Fruit fly (Drosophila melanogaster): ENCODE results near the gene Uqcc1.

The Uqcc1 gene

dm6 chr3L:6942831-6943114 lies 15.1 kb downstream of the Uqcc1 start, which contains the start of gene tow (continued):
- TF ChIP-seq Scr (GFP tag; IDR thresholded peaks at IDR 0.05; ENCODE audit: partially characterized antibody) (no peak), ci (GFP tag; IDR thresholded peaks at IDR 0.05) (peak; percentile 41; the same call in 1 of the 3 replicates), dmrt11E (tag; optimal IDR thresholded peaks at IDR 0.05) (no peak), CrebB (tag; optimal IDR thresholded peaks at IDR 0.05) (no peak), GATAe (GFP tag; conservative IDR thresholded peaks at IDR 0.05) (no peak)

- TF ChIP-seq Chrac-16 (GFP tag; optimal IDR thresholded peaks at IDR 0.05) (no peak), CTCF (GFP tag; optimal IDR thresholded peaks at IDR 0.05) (peak; percentile 92), CG11456 (GFP tag; IDR thresholded peaks at IDR 0.05) (0 out of 3 replicates have a peak, but pooled peaks have one; percentile 26), stwl (tag; optimal IDR thresholded peaks at IDR 0.05) (peak; percentile 33), CG34224 (GFP tag; IDR thresholded peaks at IDR 0.05; ENCODE audit: partially characterized antibody) (peak; percentile 60), sr (GFP tag; IDR thresholded peaks at IDR 0.05) (peak; percentile 45; the same call in 1 of the 3 replicates), Doc3 (GFP tag; IDR thresholded peaks at IDR 0.05; ENCODE audit: partially characterized antibody) (peak; percentile 34; the same call in 2 of the 3 replicates), Bgb (GFP tag; IDR thresholded peaks at IDR 0.05; ENCODE audit: partially characterized antibody) (peak; percentile 44; the same call in 1 of the 2 replicates), cg (GFP tag; optimal IDR thresholded peaks at IDR 0.05) (peak; percentile 13), Gug (GFP tag; IDR thresholded peaks at IDR 0.05) (no peak), Med (GFP tag) (peak; percentile 51), Sry-δ (GFP tag; optimal IDR thresholded peaks at IDR 0.05) (peak; percentile 7), CG6791 (GFP tag; IDR thresholded peaks at IDR 0.05; ENCODE audit: partially characterized antibody) (0 out of 3 replicates have a peak, but pooled peaks have one; percentile 14), hbn (GFP tag; IDR thresholded peaks at IDR 0.05; ENCODE audit: partially characterized antibody) (peak; percentile 37; the same call in 1 of the 2 replicates), CG8478 (optimal IDR thresholded peaks at IDR 0.05) (peak; percentile 1), tna (GFP tag; IDR thresholded peaks at IDR 0.05; ENCODE audit: partially characterized antibody) (0 out of 2 replicates have a peak, but pooled peaks have one; percentile 43), HLH4C (GFP tag; IDR thresholded peaks at IDR 0.05; ENCODE audit: partially characterized antibody) (peak; percentile 66), zfh1 (GFP tag; IDR thresholded peaks at IDR 0.05) (0 out of 3 replicates have a peak, but pooled peaks have one; percentile 13), ato (GFP tag; IDR thresholded peaks at IDR 0.05; ENCODE audit: partially characterized antibody) (peak; percentile 26; the same call in 1 of the 2 replicates), seq (GFP tag; IDR thresholded peaks at IDR 0.05) (peak; percentile 68; the same call in 1 of the 2 replicates), sd (tag; optimal IDR thresholded peaks at IDR 0.05) (peak; percentile 75), dpn (GFP tag; optimal IDR thresholded peaks at IDR 0.05) (no peak), Scr (GFP tag; IDR thresholded peaks at IDR 0.05; ENCODE audit: partially characterized antibody) (peak; percentile 33), amos (GFP tag; IDR thresholded peaks at IDR 0.05; ENCODE audit: partially characterized antibody) (peak; percentile 47; the same call in 1 of the 2 replicates), Trl (optimal IDR thresholded peaks at IDR 0.05) (no peak), Trl (GFP tag; optimal IDR thresholded peaks at IDR 0.05) (peak; percentile 16), Taf1 (GFP tag; IDR thresholded peaks at IDR 0.05) (no peak), CG13287 (GFP tag; IDR thresholded peaks at IDR 0.05; ENCODE audit: partially characterized antibody) (peak; percentile 77), CG11695 (GFP tag; IDR thresholded peaks at IDR 0.05) (no peak), unc-4 (GFP tag; IDR thresholded peaks at IDR 0.05; ENCODE audit: partially characterized antibody) (peak; percentile 57), Deaf1 (tag; optimal IDR thresholded peaks at IDR 0.05) (peak; percentile 20), pzg (GFP tag; optimal IDR thresholded peaks at IDR 0.05) (peak; percentile 21), vnd (GFP tag; IDR thresholded peaks at IDR 0.05; ENCODE audit: partially characterized antibody) (peak; percentile 46; the same call in 1 of the 3 replicates), Opbp (GFP tag; IDR thresholded peaks at IDR 0.05; ENCODE audit: partially characterized antibody) (peak; percentile 43; the same call in 2 of the 3 replicates), chn (GFP tag; optimal IDR thresholded peaks at IDR 0.05) (no peak), ftz-f1 (GFP tag; optimal IDR thresholded peaks at IDR 0.05) (peak; percentile 21), dysf (GFP tag; IDR thresholded peaks at IDR 0.05) (no peak), Lhr (GFP tag; optimal IDR thresholded peaks at IDR 0.05) (peak; percentile 6), CG17359 (tag; optimal IDR thresholded peaks at IDR 0.05) (no peak), MBD-R2 (GFP tag; IDR thresholded peaks at IDR 0.05) (0 out of 2 replicates have a peak, but pooled peaks have one; percentile 39), Dref (GFP tag; IDR thresholded peaks at IDR 0.05) (peak; percentile 63), CG1603 (tag; optimal IDR thresholded peaks at IDR 0.05) (no peak), CG11398 (GFP tag; optimal IDR thresholded peaks at IDR 0.05) (peak; percentile 5)
Measured at dm6 chr3L:6942103-6942830, 15.6 kb downstream of the Uqcc1 start.
